Worm (Caenorhabditis elegans) whole organism, L2 larva: ENCODE measurements around the gene C18H7.1.

Experiments used
- ZK546.5 ChIP-seq: sonication (generic microtip); optimal IDR thresholded peaks from 2 replicates; lab custom pipeline; 2017; ENCODE audit warnings: missing biosample characterization, missing genetic modification characterization
- elt-3 ChIP-seq: sonication (generic microtip); optimal IDR thresholded peaks from 2 replicates; lab custom pipeline; 2017; ENCODE audit warnings: missing biosample characterization, missing genetic modification characterization
- nhr-12 ChIP-seq: fragments of 150-350 bp; optimal IDR thresholded peaks from 2 replicates; lab custom pipeline; 2014; ENCODE audit warnings: missing biosample characterization, missing genetic modification characterization
- unc-39 ChIP-seq: fragments of 150-350 bp; optimal IDR thresholded peaks from 2 replicates; lab custom pipeline; 2014; ENCODE audit warnings: missing biosample characterization, missing genetic modification characterization

ce11 chrIV:623876-624275 is 8.5 kb downstream of the C18H7.1 start:
- TF ChIP-seq nhr-12 (tag; lab: Kevin White, UChicago) (no peak), ZK546.5 (tag; lab: Kevin White, UChicago) (no peak), unc-39 (tag; lab: Kevin White, UChicago) (no peak), elt-3 (tag; lab: Kevin White, UChicago) (no peak)
